Worm (Caenorhabditis elegans) whole organism, early embryonic: ENCODE results near the gene K02C4.3.

ENCODE experiments used
- ceh-13 ChIP-seq: fragments of 200-800 bp; sonication (Bioruptor generic); optimal IDR thresholded peaks from 2 replicates; lab custom pipeline; 2018; ENCODE audit warnings: mild to moderate bottlenecking, missing genetic modification characterization, missing compliant biosample characterization
- hmbx-1 ChIP-seq: sonication (generic microtip); optimal IDR thresholded peaks from 2 replicates; lab custom pipeline; 2016; ENCODE audit warnings: mild to moderate bottlenecking, missing genetic modification characterization, missing compliant biosample characterization

DNA sequence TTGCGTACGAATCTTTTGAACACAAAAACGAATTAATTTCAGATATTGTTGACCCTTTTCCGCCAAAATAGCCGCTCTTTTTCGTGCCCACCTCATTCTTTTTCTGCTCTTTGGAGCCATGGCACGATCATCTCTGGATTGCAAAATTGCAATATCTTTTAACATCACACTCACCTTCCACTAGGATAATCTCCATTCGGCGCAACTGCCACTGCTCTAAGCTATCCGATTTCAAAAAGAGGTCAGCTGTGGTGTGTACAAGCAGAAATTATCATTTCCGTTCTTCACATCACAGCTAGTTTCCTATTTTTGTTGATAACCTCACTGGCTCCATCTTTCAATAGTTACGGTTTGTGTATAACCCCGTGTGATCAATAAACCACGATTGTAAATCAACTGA, 40.0 kb upstream of the K02C4.3 start:
- TF ChIP-seq hmbx-1 (no peak), ceh-13 (GFP tag; lab: Kevin White, UChicago) (no peak)
